Worm (Caenorhabditis elegans) whole organism, L2 larva: ENCODE data around the gene act-2.
A peak's percentile ranks its signal among the peaks of the same experiment; 100 is the strongest.

ENCODE experiments used
- C34F6.9 ChIP-seq: fragments of 150-350 bp; optimal IDR thresholded peaks from 2 replicates; lab custom pipeline; 2014; ENCODE audit warnings: missing biosample characterization, missing genetic modification characterization
- F13H6.1 ChIP-seq: sonication (generic microtip); optimal IDR thresholded peaks from 2 replicates; lab custom pipeline; 2016; ENCODE audit warnings: missing genetic modification characterization, missing compliant biosample characterization
- R02D3.7 ChIP-seq: fragments of 150-350 bp; optimal IDR thresholded peaks from 2 replicates; lab custom pipeline; 2014; ENCODE audit warnings: missing biosample characterization, missing genetic modification characterization
- Y55F3AM.14 ChIP-seq: fragments of 200-800 bp; sonication (Bioruptor generic); optimal IDR thresholded peaks from 2 replicates; lab custom pipeline; 2018; ENCODE audit warnings: mild to moderate bottlenecking, missing genetic modification characterization, missing compliant biosample characterization
- aly-2 ChIP-seq: fragments of 150-350 bp; optimal IDR thresholded peaks from 2 replicates; lab custom pipeline; 2014; ENCODE audit warnings: missing biosample characterization, missing genetic modification characterization
- ama-1 ChIP-seq: fragments of 150-350 bp; optimal IDR thresholded peaks from 2 replicates; lab custom pipeline; 2018; ENCODE audit warnings: inconsistent platforms
- blmp-1 ChIP-seq: sonication (generic microtip); optimal IDR thresholded peaks from 2 replicates; lab custom pipeline; 2017; ENCODE audit warnings: missing genetic modification characterization, mild to moderate bottlenecking, missing compliant biosample characterization, antibody characterized with exemption, moderate library complexity; ENCODE audit not compliant: insufficient read depth
- ceh-16 ChIP-seq: fragments of 150-350 bp; optimal IDR thresholded peaks from 2 replicates; lab custom pipeline; 2014; ENCODE audit warnings: missing biosample characterization, missing genetic modification characterization
- ceh-82 ChIP-seq: fragments of 150-350 bp; optimal IDR thresholded peaks from 2 replicates; lab custom pipeline; 2014; ENCODE audit warnings: missing biosample characterization, missing genetic modification characterization
- crh-2 ChIP-seq: sonication (generic microtip); optimal IDR thresholded peaks from 2 replicates; lab custom pipeline; 2017; ENCODE audit warnings: missing biosample characterization, missing genetic modification characterization
- egl-27 ChIP-seq: sonication (generic microtip); optimal IDR thresholded peaks from 3 replicates; lab custom pipeline; 2017; ENCODE audit warnings: missing biosample characterization, missing genetic modification reagents, missing genetic modification characterization
- elt-1 ChIP-seq: fragments of 150-350 bp; optimal IDR thresholded peaks from 2 replicates; lab custom pipeline; 2014; ENCODE audit warnings: missing biosample characterization, missing genetic modification characterization
- fos-1 ChIP-seq: fragments of 150-350 bp; optimal IDR thresholded peaks from 2 replicates; lab custom pipeline; 2014; ENCODE audit warnings: missing biosample characterization, missing genetic modification characterization
- gmeb-1 ChIP-seq: fragments of 150-350 bp; optimal IDR thresholded peaks from 2 replicates; lab custom pipeline; 2014; ENCODE audit warnings: missing biosample characterization, missing genetic modification characterization
- lin-11 ChIP-seq: fragments of 150-350 bp; sonication (generic microtip); optimal IDR thresholded peaks from 2 replicates; lab custom pipeline; 2014; ENCODE audit warnings: missing biosample characterization, missing genetic modification characterization, inconsistent platforms, mixed read lengths
- lin-13 ChIP-seq: fragments of 150-350 bp; optimal IDR thresholded peaks from 2 replicates; lab custom pipeline; 2014; ENCODE audit warnings: missing biosample characterization, missing genetic modification reagents, missing genetic modification characterization
- lsy-2 ChIP-seq, 2 experiments: fragments of 150-350 bp in 1 of 2; sonication (generic microtip) in 1 of 2; optimal IDR thresholded peaks; 2 replicates each; lab custom pipeline; 2014 to 2017; ENCODE audit warnings: missing biosample characterization in 2 of 2, missing genetic modification characterization in 2 of 2
- mab-5 ChIP-seq: fragments of 150-350 bp; optimal IDR thresholded peaks from 2 replicates; lab custom pipeline; 2014; ENCODE audit warnings: missing biosample characterization, missing genetic modification characterization
- mbf-1 ChIP-seq: sonication (generic microtip); optimal IDR thresholded peaks from 2 replicates; lab custom pipeline; 2017; ENCODE audit warnings: missing biosample characterization, missing genetic modification characterization
- mdl-1 ChIP-seq, 2 experiments: fragments of 150-350 bp in 1 of 2; sonication (generic microtip) in 1 of 2; optimal IDR thresholded peaks; 2 replicates each; lab custom pipeline; 2017; ENCODE audit warnings: missing biosample characterization in 2 of 2, missing genetic modification characterization in 2 of 2
- nhr-10 ChIP-seq: sonication (generic microtip); optimal IDR thresholded peaks from 2 replicates; lab custom pipeline; 2017; ENCODE audit warnings: missing biosample characterization, missing genetic modification characterization
- nhr-11 ChIP-seq: fragments of 150-350 bp; optimal IDR thresholded peaks from 2 replicates; lab custom pipeline; 2014; ENCODE audit warnings: missing biosample characterization, missing genetic modification characterization
- nhr-129 ChIP-seq: fragments of 150-350 bp; optimal IDR thresholded peaks from 2 replicates; lab custom pipeline; 2014; ENCODE audit warnings: missing biosample characterization, missing genetic modification characterization
- nhr-21 ChIP-seq: fragments of 150-350 bp; optimal IDR thresholded peaks from 2 replicates; lab custom pipeline; 2014; ENCODE audit warnings: missing biosample characterization, missing genetic modification characterization
- nhr-25 ChIP-seq: fragments of 150-350 bp; sonication (generic microtip); optimal IDR thresholded peaks from 3 replicates; lab custom pipeline; 2014; ENCODE audit warnings: missing biosample characterization, missing genetic modification characterization
- nhr-6 ChIP-seq: fragments of 150-350 bp; optimal IDR thresholded peaks from 2 replicates; lab custom pipeline; 2014; ENCODE audit warnings: missing biosample characterization, missing genetic modification characterization
- nhr-77 ChIP-seq: fragments of 150-350 bp; optimal IDR thresholded peaks from 2 replicates; lab custom pipeline; 2014; ENCODE audit warnings: missing biosample characterization, missing genetic modification characterization
- sem-4 ChIP-seq: fragments of 150-350 bp; optimal IDR thresholded peaks from 2 replicates; lab custom pipeline; 2014; ENCODE audit warnings: missing biosample characterization, missing genetic modification reagents, missing genetic modification characterization
- skn-1 ChIP-seq: sonication (generic microtip); optimal IDR thresholded peaks from 2 replicates; lab custom pipeline; 2017; ENCODE audit warnings: missing biosample characterization, missing genetic modification characterization
- sma-3 ChIP-seq: sonication (generic microtip); optimal IDR thresholded peaks from 2 replicates; lab custom pipeline; 2016; ENCODE audit warnings: missing genetic modification reagents, missing genetic modification characterization, missing compliant biosample characterization
- sma-9 ChIP-seq, 2 experiments: fragments of 150-350 bp in 1 of 2; sonication (generic microtip) in 1 of 2; optimal IDR thresholded peaks; 2 replicates each; lab custom pipeline; 2014 to 2016; ENCODE audit warnings: missing genetic modification characterization in 2 of 2, mild to moderate bottlenecking in 1 of 2, missing biosample characterization in 1 of 2, missing compliant biosample characterization in 1 of 2, missing genetic modification reagents in 1 of 2, moderate library complexity in 1 of 2
- snpc-4 ChIP-seq: fragments of 150-350 bp; optimal IDR thresholded peaks from 2 replicates; lab custom pipeline; 2014; ENCODE audit warnings: missing biosample characterization, missing genetic modification characterization
- unc-39 ChIP-seq: fragments of 150-350 bp; optimal IDR thresholded peaks from 2 replicates; lab custom pipeline; 2014; ENCODE audit warnings: missing biosample characterization, missing genetic modification characterization
- unc-55 ChIP-seq: fragments of 150-350 bp; sonication (generic microtip); optimal IDR thresholded peaks from 3 replicates; lab custom pipeline; 2014; ENCODE audit warnings: missing biosample characterization, missing genetic modification reagents, missing genetic modification characterization
- unc-62 ChIP-seq: fragments of 150-350 bp; optimal IDR thresholded peaks from 2 replicates; lab custom pipeline; 2014; ENCODE audit warnings: missing biosample characterization, missing genetic modification reagents, missing genetic modification characterization
- zag-1 ChIP-seq: fragments of 150-350 bp; optimal IDR thresholded peaks from 2 replicates; lab custom pipeline; 2014; ENCODE audit warnings: missing biosample characterization, missing genetic modification characterization
- ztf-1 ChIP-seq: fragments of 200-800 bp; sonication (Bioruptor generic); conservative IDR thresholded peaks from 2 replicates; pipeline ENCODE4 v1.3.6; 2022; ENCODE audit warnings: missing genetic modification characterization, missing compliant biosample characterization
- ztf-11 ChIP-seq: sonication (generic microtip); optimal IDR thresholded peaks from 2 replicates; lab custom pipeline; 2017; ENCODE audit warnings: missing biosample characterization, missing genetic modification characterization
- ztf-4 ChIP-seq: fragments of 150-350 bp; optimal IDR thresholded peaks from 2 replicates; lab custom pipeline; 2014; ENCODE audit warnings: missing biosample characterization, missing genetic modification characterization

The act-2 gene

ce11 chrV:11078104-11078724 is at the start of gene act-2:
Gene act-2 (minus strand): TSS chrV:11078154.
- peak; percentile 20 for TF ChIP-seq nhr-21 (tag; lab: Kevin White, UChicago)
- TF ChIP-seq ceh-82, result no peak
- TF ChIP-seq nhr-6, result no peak
- no peak for TF ChIP-seq skn-1 (tag; lab: Kevin White, UChicago)
- TF ChIP-seq unc-55 (GFP tag; lab: Kevin White, UChicago), result peak; percentile 86
- no peak for TF ChIP-seq nhr-77 (tag; lab: Kevin White, UChicago)
- TF ChIP-seq gmeb-1 (tag; lab: Kevin White, UChicago), result peak; percentile 69
- TF ChIP-seq aly-2 (tag; lab: Kevin White, UChicago), result no peak
- no peak for TF ChIP-seq nhr-10
- TF ChIP-seq unc-62 (GFP tag; lab: Kevin White, UChicago), result no peak
- TF ChIP-seq ztf-1 (GFP tag; lab: Robert Waterston, UW), result no peak
- peak; percentile 21 for TF ChIP-seq mab-5
- no peak for TF ChIP-seq ztf-11 (tag; lab: Kevin White, UChicago)
- TF ChIP-seq R02D3.7, result no peak
- TF ChIP-seq lin-11, result peak; percentile 76
- no peak for TF ChIP-seq elt-1 (tag; lab: Kevin White, UChicago)
- peak; percentile 88 for TF ChIP-seq C34F6.9 (tag; lab: Kevin White, UChicago)
- peak; percentile 57 for TF ChIP-seq blmp-1 (tag; lab: Kevin White, UChicago)
- peak; percentile 64 for TF ChIP-seq ceh-16 (tag; lab: Kevin White, UChicago)
- TF ChIP-seq lsy-2 (tag; optimal IDR thresholded peaks at IDR 0.05; lab: Kevin White, UChicago), result peak in 1 of 2 experiments; percentile 75
- no peak for TF ChIP-seq mdl-1 (tag; optimal IDR thresholded peaks at IDR 0.05; lab: Kevin White, UChicago)
- TF ChIP-seq nhr-11 (tag; lab: Kevin White, UChicago), result no peak
- peak; percentile 80 for TF ChIP-seq sem-4 (tag; lab: Kevin White, UChicago)
- TF ChIP-seq fos-1 (tag; lab: Kevin White, UChicago), result peak; percentile 97
- TF ChIP-seq egl-27 (tag; lab: Kevin White, UChicago), result no peak
- TF ChIP-seq unc-39 (tag; lab: Kevin White, UChicago), result no peak
- peak; percentile 55 for TF ChIP-seq snpc-4 (tag; lab: Kevin White, UChicago)
- TF ChIP-seq F13H6.1 (tag; lab: Kevin White, UChicago), result peak; percentile 44
- TF ChIP-seq crh-2 (tag; lab: Kevin White, UChicago), result peak; percentile 86
- peak; percentile 84 for TF ChIP-seq nhr-25 (tag; lab: Kevin White, UChicago)
- TF ChIP-seq sma-3 (GFP tag; lab: Kevin White, UChicago), result peak; percentile 87
- peak; percentile 76 for TF ChIP-seq nhr-129 (tag; lab: Kevin White, UChicago)
- no peak for TF ChIP-seq mbf-1 (tag; lab: Kevin White, UChicago)
- peak; percentile 8 for TF ChIP-seq sma-9 (GFP tag; optimal IDR thresholded peaks at IDR 0.05; lab: Kevin White, UChicago)
- no peak for TF ChIP-seq sma-9 (tag; optimal IDR thresholded peaks at IDR 0.05; lab: Kevin White, UChicago)
- peak; percentile 15 for TF ChIP-seq zag-1 (tag; lab: Kevin White, UChicago)
- TF ChIP-seq ama-1 (lab: Kevin White, UChicago), result peak; percentile 40
- TF ChIP-seq lin-13 (GFP tag; lab: Kevin White, UChicago), result peak; percentile 74
- peak; percentile 50 for TF ChIP-seq ztf-4 (tag; lab: Kevin White, UChicago)

ce11 chrV:11127197-11127596 is 49.2 kb upstream of the act-2 start, which contains the start of gene jmjd-5:
Gene jmjd-5 (plus strand): TSS chrV:11127497.
- TF ChIP-seq Y55F3AM.14 (GFP tag; lab: Kevin White, UChicago), result no peak
- no peak for TF ChIP-seq lin-13 (GFP tag; lab: Kevin White, UChicago)
- TF ChIP-seq lin-11, result no peak
- no peak for TF ChIP-seq C34F6.9 (tag; lab: Kevin White, UChicago)
- no peak for TF ChIP-seq lsy-2 (tag; optimal IDR thresholded peaks at IDR 0.05; lab: Kevin White, UChicago)
- TF ChIP-seq ztf-1 (GFP tag; lab: Robert Waterston, UW), result no peak
- no peak for TF ChIP-seq nhr-77 (tag; lab: Kevin White, UChicago)
- no peak for TF ChIP-seq unc-39 (tag; lab: Kevin White, UChicago)
- no peak for TF ChIP-seq snpc-4 (tag; lab: Kevin White, UChicago)
- no peak for TF ChIP-seq blmp-1 (tag; lab: Kevin White, UChicago)
- no peak for TF ChIP-seq egl-27 (tag; lab: Kevin White, UChicago)
- TF ChIP-seq crh-2 (tag; lab: Kevin White, UChicago), result no peak
- TF ChIP-seq R02D3.7, result no peak
- no peak for TF ChIP-seq F13H6.1 (tag; lab: Kevin White, UChicago)
- TF ChIP-seq zag-1 (tag; lab: Kevin White, UChicago), result no peak
- TF ChIP-seq, all 48 proteins: peak for 0
